Worm (Caenorhabditis elegans): Measurements from ENCODE around the gene hip-1.

DNA sequence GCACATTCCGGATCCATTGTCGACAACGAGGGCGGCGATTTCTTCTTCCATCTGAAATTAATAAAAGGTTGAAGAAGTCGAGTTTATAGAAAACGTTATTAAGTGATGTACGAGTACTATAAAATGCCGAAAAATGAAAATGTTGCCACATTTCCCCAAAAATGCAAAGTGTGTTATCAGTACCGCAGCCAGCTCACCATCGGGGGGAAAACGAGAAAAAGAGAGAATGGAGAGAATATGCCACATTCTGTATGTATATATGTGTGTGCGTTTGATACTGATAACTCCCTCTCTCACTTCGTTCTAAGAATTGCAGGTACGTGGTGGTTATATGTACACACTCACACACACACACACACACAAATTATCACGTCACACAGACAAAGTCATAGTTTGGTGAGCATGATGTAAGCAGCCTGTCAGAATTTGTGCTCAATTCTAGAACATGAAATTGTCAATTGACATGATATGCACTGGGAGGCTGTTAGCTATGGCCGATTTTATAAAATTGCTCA is 16.2 kb downstream of the hip-1 start, which contains the start of gene act-5:
- TF ChIP-seq drap-1 (GFP tag; optimal IDR thresholded peaks at IDR 0.05) (no peak), nhr-76 (tag; optimal IDR thresholded peaks at IDR 0.05) (no peak), unc-39 (tag; optimal IDR thresholded peaks at IDR 0.05) (no peak), ces-1 (GFP tag; optimal IDR thresholded peaks at IDR 0.05) (no peak), unc-120 (tag; optimal IDR thresholded peaks at IDR 0.05; ENCODE audit: poor library complexity, severe bottlenecking) (no peak), nhr-12 (tag; optimal IDR thresholded peaks at IDR 0.05) (no peak)
